Worm (Caenorhabditis elegans) whole organism, young adult: ENCODE data around the gene F20D6.1.

Source experiments
- F52B5.7 ChIP-seq: sonication (generic microtip); optimal IDR thresholded peaks from 2 replicates; lab custom pipeline; 2016; ENCODE audit warnings: mild to moderate bottlenecking, missing genetic modification characterization, missing compliant biosample characterization
- Y67H2A.10 ChIP-seq: fragments of 200-800 bp; sonication (Bioruptor generic); conservative IDR thresholded peaks from 2 replicates; pipeline ENCODE4 v1.3.6; 2022; ENCODE audit warnings: missing genetic modification reagents, missing genetic modification characterization, missing compliant biosample characterization
- aptf-2 ChIP-seq: fragments of 200-800 bp; sonication (Bioruptor generic); conservative IDR thresholded peaks from 2 replicates; pipeline ENCODE4 v1.3.6; 2022; ENCODE audit warnings: missing genetic modification reagents, missing genetic modification characterization, missing compliant biosample characterization
- ceh-58 ChIP-seq: fragments of 200-800 bp; sonication (Bioruptor generic); IDR thresholded peaks from 2 replicates; pipeline ENCODE4 v1.3.6; 2022; ENCODE audit warnings: missing genetic modification characterization, missing compliant biosample characterization
- chd-7 ChIP-seq: sonication (generic microtip); optimal IDR thresholded peaks from 2 replicates; lab custom pipeline; 2016; ENCODE audit warnings: mild to moderate bottlenecking, missing genetic modification characterization, moderate library complexity, missing compliant biosample characterization
- die-1 ChIP-seq: sonication (generic microtip); optimal IDR thresholded peaks from 2 replicates; lab custom pipeline; 2016; ENCODE audit warnings: missing genotype, mild to moderate bottlenecking, missing genetic modification characterization, missing compliant biosample characterization
- lin-35 ChIP-seq, 3 experiments: fragments of 150-350 bp in 2 of 3; sonication (generic microtip) in 1 of 3; optimal IDR thresholded peaks; 2 replicates each; lab custom pipeline; 2014 to 2018; ENCODE audit warnings: missing biosample characterization in 3 of 3, missing genetic modification characterization in 3 of 3, missing genetic modification reagents in 3 of 3
- madf-3 ChIP-seq: fragments of 200-800 bp; sonication (Bioruptor generic); IDR thresholded peaks from 2 replicates; pipeline ENCODE4 v1.3.6; 2022; ENCODE audit warnings: missing genetic modification reagents, missing genetic modification characterization, missing compliant biosample characterization
- nfya-1 ChIP-seq: sonication (generic microtip); optimal IDR thresholded peaks from 2 replicates; lab custom pipeline; 2017; ENCODE audit warnings: antibody characterized with exemption, missing compliant biosample characterization, missing genetic modification characterization, borderline replicate concordance; ENCODE audit not compliant: insufficient read depth
- ztf-3 ChIP-seq: fragments of 200-800 bp; sonication (Bioruptor generic); optimal IDR thresholded peaks from 2 replicates; lab custom pipeline; 2018; ENCODE audit warnings: mild to moderate bottlenecking, missing genetic modification characterization, missing compliant biosample characterization

ce11 chrV:8178279-8178678 lies 12.3 kb upstream of the F20D6.1 start:
- TF ChIP-seq nfya-1 (tag; lab: Kevin White, UChicago) (no peak), lin-35 (GFP tag; optimal IDR thresholded peaks at IDR 0.05; lab: Kevin White, UChicago) (no peak), ztf-3 (GFP tag; lab: Kevin White, UChicago) (no peak), ceh-58 (GFP tag; lab: Robert Waterston, UW) (no peak), Y67H2A.10 (no peak), chd-7 (no peak), F52B5.7 (tag; lab: Kevin White, UChicago) (no peak), die-1 (tag; lab: Kevin White, UChicago) (no peak), aptf-2 (GFP tag; lab: Robert Waterston, UW) (no peak), madf-3 (GFP tag; lab: Robert Waterston, UW) (no peak)
